Worm (Caenorhabditis elegans): Measurements from ENCODE around the gene F53F4.12.

F53F4.12 gene

ce11 chrV:13668337-13668736, 42.5 kb downstream of the F53F4.12 start:
- TF ChIP-seq mdl-1 (tag; optimal IDR thresholded peaks at IDR 0.05) (no peak), pag-3 (tag; optimal IDR thresholded peaks at IDR 0.05; ENCODE audit: borderline replicate concordance, insufficient read depth) (no peak), hlh-4 (tag; optimal IDR thresholded peaks at IDR 0.05) (no peak), hlh-17 (GFP tag; optimal IDR thresholded peaks at IDR 0.05; ENCODE audit: borderline replicate concordance) (no peak), egl-27 (tag; optimal IDR thresholded peaks at IDR 0.05) (no peak), fkh-8 (tag; optimal IDR thresholded peaks at IDR 0.05) (no peak), xbp-1 (tag; optimal IDR thresholded peaks at IDR 0.05) (no peak), fkh-4 (tag; optimal IDR thresholded peaks at IDR 0.05; ENCODE audit: borderline replicate concordance) (no peak), zag-1 (tag; optimal IDR thresholded peaks at IDR 0.05) (no peak), dpl-1 (GFP tag; optimal IDR thresholded peaks at IDR 0.05) (no peak), blmp-1 (tag; optimal IDR thresholded peaks at IDR 0.05) (no peak), snpc-4 (tag; optimal IDR thresholded peaks at IDR 0.05) (no peak), nhr-12 (tag; optimal IDR thresholded peaks at IDR 0.05) (no peak), nhr-20 (tag; optimal IDR thresholded peaks at IDR 0.05) (no peak), jun-1 (tag; optimal IDR thresholded peaks at IDR 0.05) (no peak), unc-62 (GFP tag; optimal IDR thresholded peaks at IDR 0.05) (no peak), unc-30 (tag; optimal IDR thresholded peaks at IDR 0.05) (no peak), tbx-2 (tag; optimal IDR thresholded peaks at IDR 0.05) (no peak), zip-4 (GFP tag; optimal IDR thresholded peaks at IDR 0.05) (no peak), lin-39 (tag; optimal IDR thresholded peaks at IDR 0.05) (no peak)

ce11 chrV:13669170-13669569, 43.3 kb downstream of the F53F4.12 start:
- no peak for TF ChIP-seq elt-2 (tag; optimal IDR thresholded peaks at IDR 0.05)
- no peak for TF ChIP-seq elt-3 (tag; optimal IDR thresholded peaks at IDR 0.05)
- TF ChIP-seq pag-3 (tag; optimal IDR thresholded peaks at IDR 0.05; ENCODE audit: borderline replicate concordance, insufficient read depth) = no peak
- no peak for TF ChIP-seq nhr-12 (tag; optimal IDR thresholded peaks at IDR 0.05)
- TF ChIP-seq nhr-77 (tag; optimal IDR thresholded peaks at IDR 0.05) = no peak
- no peak for TF ChIP-seq egl-13 (tag; optimal IDR thresholded peaks at IDR 0.05)
- TF ChIP-seq lin-39 (tag; optimal IDR thresholded peaks at IDR 0.05) = no peak
- TF ChIP-seq unc-62 (GFP tag; optimal IDR thresholded peaks at IDR 0.05) = no peak
- TF ChIP-seq fkh-4 (tag; optimal IDR thresholded peaks at IDR 0.05; ENCODE audit: borderline replicate concordance) = no peak
- TF ChIP-seq unc-30 (tag; optimal IDR thresholded peaks at IDR 0.05) = no peak
- no peak for TF ChIP-seq ceh-8 (GFP tag; optimal IDR thresholded peaks at IDR 0.05)
- no peak for TF ChIP-seq unc-98 (GFP tag; IDR thresholded peaks at IDR 0.05)
- no peak for TF ChIP-seq sptf-1 (tag; optimal IDR thresholded peaks at IDR 0.05)
- TF ChIP-seq skn-1 (tag; optimal IDR thresholded peaks at IDR 0.05) = no peak
- TF ChIP-seq lin-15B (tag; optimal IDR thresholded peaks at IDR 0.05) = no peak
- no peak for TF ChIP-seq irx-1 (tag; optimal IDR thresholded peaks at IDR 0.05)
- TF ChIP-seq fkh-8 (tag; optimal IDR thresholded peaks at IDR 0.05) = no peak
- no peak for TF ChIP-seq lsy-2 (tag; optimal IDR thresholded peaks at IDR 0.05)
- TF ChIP-seq efl-3 (GFP tag; optimal IDR thresholded peaks at IDR 0.05) = no peak

ce11 chrV:13671911-13672639, 46.2 kb downstream of the F53F4.12 start, which contains the start of the genes mip-2 and F58G11.4:
Gene mip-2, minus strand, starts transcription at chrV:13671958.
Gene F58G11.4, plus strand, starts transcription at chrV:13672589.
- TF ChIP-seq fkh-8 (tag; optimal IDR thresholded peaks at IDR 0.05) (no peak), efl-1 (optimal IDR thresholded peaks at IDR 0.05) (no peak), efl-1 (GFP tag; optimal IDR thresholded peaks at IDR 0.05 in 1 of 2) (peak in 1 of 2 experiments; percentile 84)

All from whole organism, L1 larva.